Fruit fly (Drosophila melanogaster) whole organism, embryonic: ENCODE measurements around the gene neur.

ENCODE experiments used
- Ada2b ChIP-seq: fragments of 200-800 bp; sonication (Bioruptor generic); IDR thresholded peaks from 2 replicates; pipeline ENCODE4 v1.3.6; 2022; ENCODE audit warnings: missing biosample characterization, missing genetic modification characterization
- Atf-2 ChIP-seq: fragments of 200-800 bp; sonication (Bioruptor generic); optimal IDR thresholded peaks from 2 replicates; lab custom pipeline; 2016; ENCODE audit warnings: missing biosample characterization, missing genetic modification characterization
- B-H1 ChIP-seq: fragments of 200-800 bp; sonication (Bioruptor generic); IDR thresholded peaks from 3 replicates; pipeline ENCODE4 v1.3.6; 2022; ENCODE audit warnings: missing biosample characterization, missing genetic modification characterization
- BtbVII ChIP-seq: fragments of 200-800 bp; sonication (Bioruptor generic); optimal IDR thresholded peaks from 3 replicates; lab custom pipeline; 2017; ENCODE audit warnings: missing biosample characterization, mild to moderate bottlenecking, missing genetic modification characterization
- CG11504 ChIP-seq: fragments of 200-800 bp; sonication (Bioruptor generic); optimal IDR thresholded peaks from 3 replicates; lab custom pipeline; 2019; ENCODE audit warnings: missing biosample characterization, mild to moderate bottlenecking, missing genetic modification characterization, moderate library complexity
- CG11696 ChIP-seq: fragments of 200-800 bp; sonication (Bioruptor generic); IDR thresholded peaks from 2 replicates; pipeline ENCODE4 v1.3.6; 2022; ENCODE audit warnings: missing biosample characterization, missing genetic modification characterization
- CG12155 ChIP-seq: fragments of 200-800 bp; sonication (Bioruptor generic); optimal IDR thresholded peaks from 3 replicates; lab custom pipeline; 2016; ENCODE audit warnings: missing biosample characterization, missing genetic modification characterization
- CG12391 ChIP-seq: fragments of 200-800 bp; sonication (Bioruptor generic); optimal IDR thresholded peaks from 3 replicates; lab custom pipeline; 2018; ENCODE audit warnings: missing biosample characterization, mild to moderate bottlenecking, missing genetic modification characterization, moderate library complexity
- CG14441 ChIP-seq: fragments of 200-800 bp; sonication (Bioruptor generic); IDR thresholded peaks from 2 replicates; pipeline ENCODE4 v1.3.6; 2022; ENCODE audit warnings: missing biosample characterization, missing genetic modification characterization
- CG14860 ChIP-seq: fragments of 200-800 bp; sonication (Bioruptor generic); IDR thresholded peaks from 3 replicates; pipeline ENCODE4 v1.3.6; 2022; ENCODE audit warnings: missing biosample characterization, missing genetic modification characterization; ENCODE audit not compliant: partially characterized antibody
- CG15479 ChIP-seq: fragments of 200-800 bp; sonication (Bioruptor generic); optimal IDR thresholded peaks from 3 replicates; lab custom pipeline; 2019; ENCODE audit warnings: missing biosample characterization, mild to moderate bottlenecking, missing genetic modification characterization, moderate library complexity
- CG16863 ChIP-seq: fragments of 200-800 bp; sonication (Bioruptor generic); optimal IDR thresholded peaks from 3 replicates; lab custom pipeline; 2016; ENCODE audit warnings: missing biosample characterization, missing genetic modification characterization
- CG17385 ChIP-seq: fragments of 200-800 bp; sonication (Bioruptor generic); optimal IDR thresholded peaks from 3 replicates; lab custom pipeline; 2018; ENCODE audit warnings: missing biosample characterization, mild to moderate bottlenecking, missing genetic modification characterization
- CG2678 ChIP-seq: fragments of 200-800 bp; sonication (Bioruptor generic); optimal IDR thresholded peaks from 3 replicates; lab custom pipeline; 2019; ENCODE audit warnings: missing biosample characterization, mild to moderate bottlenecking, missing genetic modification characterization, moderate library complexity
- CG2875 ChIP-seq: fragments of 200-800 bp; sonication (Bioruptor generic); optimal IDR thresholded peaks from 2 replicates; lab custom pipeline; 2017; ENCODE audit warnings: missing biosample characterization, mild to moderate bottlenecking, missing genetic modification characterization, missing genetic modification reagents
- CG34376 ChIP-seq: fragments of 200-800 bp; sonication (Bioruptor generic); optimal IDR thresholded peaks from 2 replicates; lab custom pipeline; 2018; ENCODE audit warnings: missing biosample characterization, mild to moderate bottlenecking, missing genetic modification characterization
- CG4282 ChIP-seq: fragments of 200-800 bp; sonication (Bioruptor generic); optimal IDR thresholded peaks from 2 replicates; lab custom pipeline; 2016; ENCODE audit warnings: missing biosample characterization, missing genetic modification characterization
- CG4730 ChIP-seq: fragments of 200-800 bp; sonication (Bioruptor generic); IDR thresholded peaks from 2 replicates; pipeline ENCODE4 v1.3.6; 2022; ENCODE audit warnings: missing biosample characterization, missing genetic modification characterization
- CG6272 ChIP-seq: fragments of 200-800 bp; sonication (Bioruptor generic); IDR thresholded peaks from 2 replicates; pipeline ENCODE4 v1.3.6; 2022; ENCODE audit warnings: missing biosample characterization, missing genetic modification characterization
- CG8290 ChIP-seq, 3 experiments: fragments of 200-800 bp; sonication (Bioruptor generic); optimal IDR thresholded peaks; 2 replicates each; lab custom pipeline; 2016 to 2019; ENCODE audit warnings: missing biosample characterization in 3 of 3, missing genetic modification characterization in 3 of 3, mild to moderate bottlenecking in 2 of 3, moderate library complexity in 1 of 3
- Dp ChIP-seq: fragments of 200-800 bp; sonication (Bioruptor generic); optimal IDR thresholded peaks from 2 replicates; lab custom pipeline; 2018; ENCODE audit warnings: missing biosample characterization, mild to moderate bottlenecking, missing genetic modification characterization, moderate library complexity
- Eip74EF ChIP-seq, 2 experiments: fragments of 200-800 bp in 1 of 2; fragments of >200 bp in 1 of 2; sonication (Bioruptor generic) in 1 of 2; optimal IDR thresholded peaks; 2 replicates each; lab custom pipeline; 2017 to 2019; ENCODE audit warnings: missing biosample characterization in 2 of 2, missing genetic modification characterization in 2 of 2, mild to moderate bottlenecking in 1 of 2, moderate library complexity in 1 of 2
- Ets65A ChIP-seq: fragments of 200-800 bp; sonication (Bioruptor generic); peaks from one replicate; lab custom pipeline; 2016; ENCODE audit warnings: missing biosample characterization, missing genetic modification characterization
- Fer2 ChIP-seq: fragments of 200-800 bp; sonication (Bioruptor generic); optimal IDR thresholded peaks from 2 replicates; lab custom pipeline; 2018; ENCODE audit warnings: missing biosample characterization, mild to moderate bottlenecking, missing genetic modification characterization, moderate library complexity
- Hey ChIP-seq: fragments of 200-800 bp; sonication (Bioruptor generic); optimal IDR thresholded peaks from 3 replicates; lab custom pipeline; 2018; ENCODE audit warnings: missing biosample characterization, mild to moderate bottlenecking, missing genetic modification characterization
- HmgD ChIP-seq: fragments of 200-800 bp; sonication (Bioruptor generic); optimal IDR thresholded peaks from 3 replicates; lab custom pipeline; 2016; ENCODE audit warnings: missing biosample characterization, missing genetic modification characterization
- Lim3 ChIP-seq: fragments of 200-800 bp; sonication (Bioruptor generic); IDR thresholded peaks from 2 replicates; pipeline ENCODE4 v1.3.6; 2022; ENCODE audit warnings: missing biosample characterization, missing genetic modification characterization
- Meics ChIP-seq: fragments of 200-800 bp; sonication (Bioruptor generic); optimal IDR thresholded peaks from 2 replicates; lab custom pipeline; 2017; ENCODE audit warnings: missing biosample characterization, mild to moderate bottlenecking, missing genetic modification characterization
- Mes4 ChIP-seq: fragments of 200-800 bp; sonication (Bioruptor generic); optimal IDR thresholded peaks from 2 replicates; lab custom pipeline; 2016; ENCODE audit warnings: missing biosample characterization, missing genetic modification characterization
- NK7.1 ChIP-seq: fragments of 200-800 bp; sonication (Bioruptor generic); optimal IDR thresholded peaks from 3 replicates; lab custom pipeline; 2016; ENCODE audit warnings: missing biosample characterization, missing genetic modification characterization
- Side ChIP-seq: fragments of 200-800 bp; sonication (Bioruptor generic); optimal IDR thresholded peaks from 2 replicates; lab custom pipeline; 2016; ENCODE audit warnings: missing biosample characterization, missing genetic modification characterization
- ab ChIP-seq: fragments of 200-800 bp; sonication (Bioruptor generic); optimal IDR thresholded peaks from 2 replicates; lab custom pipeline; 2016; ENCODE audit warnings: missing biosample characterization, missing genetic modification characterization
- ara ChIP-seq: fragments of 200-800 bp; sonication (Bioruptor generic); IDR thresholded peaks from 2 replicates; pipeline ENCODE4 v1.3.6; 2022; ENCODE audit warnings: missing biosample characterization, missing genetic modification characterization
- bab2 ChIP-seq: fragments of 200-800 bp; sonication (Bioruptor generic); optimal IDR thresholded peaks from 2 replicates; lab custom pipeline; 2016; ENCODE audit warnings: missing biosample characterization, missing genetic modification characterization
- crc ChIP-seq: fragments of 200-800 bp; sonication (Bioruptor generic); optimal IDR thresholded peaks from 2 replicates; lab custom pipeline; 2016; ENCODE audit warnings: missing biosample characterization, missing genetic modification characterization
- danr ChIP-seq: fragments of 200-800 bp; sonication (Bioruptor generic); IDR thresholded peaks from 2 replicates; pipeline ENCODE4 v1.3.6; 2022; ENCODE audit warnings: missing biosample characterization, missing genetic modification characterization
- dimm ChIP-seq: fragments of 200-800 bp; sonication (Bioruptor generic); IDR thresholded peaks from 2 replicates; pipeline ENCODE4 v1.3.6; 2022; ENCODE audit warnings: missing biosample characterization, missing genetic modification characterization
- dm ChIP-seq: fragments of 200-800 bp; sonication (Bioruptor generic); optimal IDR thresholded peaks from 3 replicates; lab custom pipeline; 2016; ENCODE audit warnings: missing biosample characterization, missing genetic modification characterization
- ftz-f1 ChIP-seq: fragments of 200-800 bp; sonication (Bioruptor generic); optimal IDR thresholded peaks from 2 replicates; lab custom pipeline; 2016; ENCODE audit warnings: missing biosample characterization, missing genetic modification characterization
- gcm2 ChIP-seq: fragments of 200-800 bp; sonication (Bioruptor generic); optimal IDR thresholded peaks from 2 replicates; lab custom pipeline; 2016; ENCODE audit warnings: missing biosample characterization, missing genetic modification characterization
- gfzf ChIP-seq: fragments of 200-800 bp; sonication (Bioruptor generic); optimal IDR thresholded peaks from 2 replicates; lab custom pipeline; 2016; ENCODE audit warnings: missing biosample characterization, mild to moderate bottlenecking, missing genetic modification characterization, moderate library complexity
- her ChIP-seq: fragments of 200-800 bp; sonication (Bioruptor generic); optimal IDR thresholded peaks from 2 replicates; lab custom pipeline; 2016; ENCODE audit warnings: missing biosample characterization, missing genetic modification characterization
- ind ChIP-seq: fragments of 200-800 bp; sonication (Bioruptor generic); optimal IDR thresholded peaks from 3 replicates; lab custom pipeline; 2016; ENCODE audit warnings: missing biosample characterization, missing genetic modification characterization
- row ChIP-seq: fragments of 200-800 bp; sonication (Bioruptor generic); IDR thresholded peaks from 3 replicates; pipeline ENCODE4 v1.3.6; 2022; ENCODE audit warnings: missing biosample characterization, missing genetic modification characterization
- schlank ChIP-seq: fragments of 200-800 bp; sonication (Bioruptor generic); optimal IDR thresholded peaks from 2 replicates; lab custom pipeline; 2018; ENCODE audit warnings: missing biosample characterization, mild to moderate bottlenecking, missing genetic modification characterization
- slbo ChIP-seq: fragments of 200-800 bp; sonication (Bioruptor generic); IDR thresholded peaks from 2 replicates; pipeline ENCODE4 v1.3.6; 2022; ENCODE audit warnings: missing biosample characterization, missing genetic modification characterization
- sob ChIP-seq: fragments of 200-800 bp; sonication (Bioruptor generic); IDR thresholded peaks from 2 replicates; pipeline ENCODE4 v1.3.6; 2022; ENCODE audit warnings: missing biosample characterization, missing genetic modification characterization
- tgo ChIP-seq: fragments of 200-800 bp; sonication (Bioruptor generic); IDR thresholded peaks from 3 replicates; pipeline ENCODE4 v1.3.6; 2022; ENCODE audit warnings: missing biosample characterization, missing genetic modification characterization
- trh ChIP-seq: fragments of 200-800 bp; sonication (Bioruptor generic); optimal IDR thresholded peaks from 2 replicates; lab custom pipeline; 2016; ENCODE audit warnings: missing biosample characterization, missing genetic modification characterization
- vnd ChIP-seq: fragments of 200-800 bp; sonication (Bioruptor generic); IDR thresholded peaks from 3 replicates; pipeline ENCODE4 v1.3.6; 2022; ENCODE audit warnings: missing biosample characterization, missing genetic modification characterization; ENCODE audit not compliant: partially characterized antibody
- yki ChIP-seq: fragments of >200 bp; optimal IDR thresholded peaks from 3 replicates; lab custom pipeline; 2018

Gene neur

dm6 chr3R:9031797-9032418 lies 7.4 kb downstream of the neur start (continued):
- peak; percentile 52 for TF ChIP-seq CG4282 (GFP tag; lab: Kevin White, UChicago)
- TF ChIP-seq bab2 (GFP tag; lab: Kevin White, UChicago) = peak; percentile 70
- TF ChIP-seq sob (GFP tag; lab: Robert Waterston, UW) = peak; percentile 88
- TF ChIP-seq Meics (GFP tag; lab: Kevin White, UChicago) = peak; percentile 87
- TF ChIP-seq schlank (tag; lab: Kevin White, UChicago) = peak; percentile 61
- peak; percentile 80 for TF ChIP-seq CG6272 (GFP tag; lab: Robert Waterston, UW)
- TF ChIP-seq her (GFP tag; lab: Kevin White, UChicago) = peak; percentile 77
- TF ChIP-seq HmgD = peak; percentile 72
- peak; percentile 89 for TF ChIP-seq Ada2b
- no peak for TF ChIP-seq CG15479 (GFP tag; lab: Kevin White, UChicago)
- peak; percentile 49 for TF ChIP-seq Fer2 (tag; lab: Kevin White, UChicago)
- peak; percentile 83 for TF ChIP-seq Lim3 (GFP tag; lab: Robert Waterston, UW)
- peak; percentile 98 for TF ChIP-seq CG11696 (GFP tag; lab: Robert Waterston, UW)
- TF ChIP-seq CG14441 (GFP tag; lab: Robert Waterston, UW) = peak; percentile 91
- peak; percentile 68 for TF ChIP-seq crc (GFP tag; lab: Kevin White, UChicago)
- peak; percentile 87 for TF ChIP-seq ind (GFP tag; lab: Kevin White, UChicago)
- TF ChIP-seq ftz-f1 (GFP tag; lab: Kevin White, UChicago) = peak; percentile 18
- TF ChIP-seq yki (lab: Kevin White, UChicago) = no peak
- peak; percentile 85 for TF ChIP-seq BtbVII (GFP tag; lab: Kevin White, UChicago)
- peak in 1 of 2 experiments; percentile 68 for TF ChIP-seq Eip74EF (GFP tag; optimal IDR thresholded peaks at IDR 0.05; lab: Kevin White, UChicago)
- TF ChIP-seq ara = peak; percentile 88
- TF ChIP-seq gcm2 = peak; percentile 85
- TF ChIP-seq CG4730 (GFP tag; lab: Robert Waterston, UW) = peak; percentile 91
- peak; percentile 55 for TF ChIP-seq Atf-2
- TF ChIP-seq trh (GFP tag; lab: Kevin White, UChicago) = no peak
- peak; percentile 92 for TF ChIP-seq CG11504 (tag; lab: Kevin White, UChicago)
- TF ChIP-seq danr (GFP tag; lab: Robert Waterston, UW) = peak; percentile 80
- peak; percentile 87; the same call in 2 of the 3 replicates for TF ChIP-seq B-H1 (GFP tag; lab: Robert Waterston, UW)
- TF ChIP-seq slbo (GFP tag; lab: Robert Waterston, UW) = peak; percentile 95
- TF ChIP-seq vnd = no peak
- TF ChIP-seq CG2678 (tag; lab: Kevin White, UChicago) = peak; percentile 87
- peak; percentile 98 for TF ChIP-seq tgo (GFP tag; lab: Robert Waterston, UW)
- peak; percentile 79 for TF ChIP-seq CG12155 (GFP tag; lab: Kevin White, UChicago)
- TF ChIP-seq Dp (GFP tag; lab: Kevin White, UChicago) = no peak
- TF ChIP-seq NK7.1 (GFP tag; lab: Kevin White, UChicago) = peak; percentile 78
- TF ChIP-seq Side = peak; percentile 85
- peak; percentile 53 for TF ChIP-seq CG8290 (GFP tag; optimal IDR thresholded peaks at IDR 0.05; lab: Kevin White, UChicago)
- peak in 1 of 2 experiments; percentile 81 for TF ChIP-seq CG8290 (tag; optimal IDR thresholded peaks at IDR 0.05; lab: Kevin White, UChicago)
- TF ChIP-seq CG14860 (GFP tag; lab: Robert Waterston, UW) = no peak
- peak; percentile 84 for TF ChIP-seq CG17385 (GFP tag; lab: Kevin White, UChicago)
- TF ChIP-seq CG16863 (GFP tag; lab: Kevin White, UChicago) = peak; percentile 75
- peak; percentile 58 for TF ChIP-seq dm (GFP tag; lab: Kevin White, UChicago)
- TF ChIP-seq dimm (GFP tag; lab: Robert Waterston, UW) = no peak; the same call in 1 of the 2 replicates
- peak; percentile 7 for TF ChIP-seq Hey (tag; lab: Kevin White, UChicago)
- TF ChIP-seq gfzf (GFP tag; lab: Kevin White, UChicago) = no peak
- peak; percentile 20 for TF ChIP-seq CG34376 (GFP tag; lab: Kevin White, UChicago)
- TF ChIP-seq ab (GFP tag; lab: Kevin White, UChicago) = no peak
- TF ChIP-seq Mes4 (GFP tag; lab: Kevin White, UChicago) = peak; percentile 65
- TF ChIP-seq CG12391 (tag; lab: Kevin White, UChicago) = peak; percentile 89
- TF ChIP-seq Ets65A (GFP tag; lab: Kevin White, UChicago) = peak; percentile 85
- peak; percentile 78 for TF ChIP-seq CG2875 (GFP tag; lab: Kevin White, UChicago)
- TF ChIP-seq row (GFP tag; lab: Robert Waterston, UW) = peak; percentile 90
